Worm (Caenorhabditis elegans): ENCODE measurements around the gene W08A12.3.

DNA sequence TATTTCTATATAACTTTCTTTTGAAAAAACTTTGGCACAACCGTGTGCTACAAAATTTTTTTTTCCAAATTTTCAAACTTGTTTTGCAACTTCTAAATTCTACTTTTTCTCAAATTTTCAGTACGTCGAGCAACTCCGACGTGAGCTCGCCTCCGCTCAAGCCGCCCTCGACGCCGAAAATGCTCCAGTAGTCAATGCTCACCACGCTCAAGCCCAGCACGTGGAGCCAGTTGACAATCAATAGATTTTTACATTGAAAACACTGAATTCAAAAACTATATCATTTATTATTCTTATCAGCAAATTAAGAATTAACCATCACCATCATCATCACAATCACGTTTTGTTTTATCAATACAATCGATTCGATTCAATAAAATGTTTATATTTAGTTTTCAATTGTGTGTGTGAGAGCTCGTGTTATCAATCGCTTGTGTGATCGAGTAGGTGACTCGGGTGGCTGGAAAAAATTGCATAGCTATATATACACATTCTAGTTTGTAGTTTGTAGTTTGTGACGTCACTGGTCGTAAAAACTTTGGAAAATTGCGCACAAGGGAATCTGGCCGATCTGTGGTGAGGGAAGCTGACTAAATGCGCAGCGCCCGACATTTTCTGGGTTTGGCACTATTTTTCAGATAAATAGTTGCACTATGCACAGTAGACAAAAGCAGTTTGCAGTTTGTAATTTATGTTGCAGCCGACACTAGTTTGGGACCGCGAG, 48.2 kb upstream of the W08A12.3 start:
- no peak for TF ChIP-seq ceh-6 (GFP tag; optimal IDR thresholded peaks at IDR 0.05)
- peak; percentile 28 for TF ChIP-seq pqm-1 (tag; optimal IDR thresholded peaks at IDR 0.05)
- TF ChIP-seq mec-3 (tag; optimal IDR thresholded peaks at IDR 0.05; ENCODE audit: borderline replicate concordance), result no peak
- TF ChIP-seq elt-2 (tag; optimal IDR thresholded peaks at IDR 0.05), result peak; percentile 38
- no peak for TF ChIP-seq tbx-7 (tag; optimal IDR thresholded peaks at IDR 0.05)
- TF ChIP-seq pat-9 (tag; optimal IDR thresholded peaks at IDR 0.05), result no peak
- no peak for TF ChIP-seq fkh-10 (GFP tag; optimal IDR thresholded peaks at IDR 0.05)
- TF ChIP-seq pha-4 (tag; optimal IDR thresholded peaks at IDR 0.05), result no peak
- TF ChIP-seq ttx-3 (tag; optimal IDR thresholded peaks at IDR 0.05), result no peak
- TF ChIP-seq ceh-9 (tag; optimal IDR thresholded peaks at IDR 0.05), result no peak
- no peak for TF ChIP-seq unc-86 (tag; optimal IDR thresholded peaks at IDR 0.05)
